Fruit fly (Drosophila melanogaster) whole organism, embryonic: Measurements from ENCODE around the gene Kaz-m1.
A peak's percentile ranks its signal among the peaks of the same experiment; 100 is the strongest.

Experiments
- Aef1 ChIP-seq: fragments of 200-800 bp; sonication (Bioruptor generic); IDR thresholded peaks from 3 replicates; pipeline ENCODE4 v1.3.6; 2022; ENCODE audit warnings: missing biosample characterization, missing genetic modification characterization
- Bdp1 ChIP-seq: fragments of 200-800 bp; sonication (Bioruptor generic); optimal IDR thresholded peaks from 3 replicates; lab custom pipeline; 2016; ENCODE audit warnings: missing biosample characterization, missing genetic modification characterization
- CG10565 ChIP-seq: fragments of 200-800 bp; sonication (Bioruptor generic); optimal IDR thresholded peaks from 3 replicates; lab custom pipeline; 2016; ENCODE audit warnings: missing biosample characterization, mild to moderate bottlenecking, missing genetic modification characterization
- CG10979 ChIP-seq: fragments of 200-800 bp; sonication (Bioruptor generic); optimal IDR thresholded peaks from 2 replicates; lab custom pipeline; 2018; ENCODE audit warnings: missing biosample characterization, mild to moderate bottlenecking, missing genetic modification characterization, moderate library complexity
- CG11398 ChIP-seq: fragments of 200-800 bp; sonication (Bioruptor generic); optimal IDR thresholded peaks from 2 replicates; lab custom pipeline; 2016; ENCODE audit warnings: missing biosample characterization, missing genetic modification characterization
- CG11504 ChIP-seq: fragments of 200-800 bp; sonication (Bioruptor generic); optimal IDR thresholded peaks from 3 replicates; lab custom pipeline; 2019; ENCODE audit warnings: missing biosample characterization, mild to moderate bottlenecking, missing genetic modification characterization, moderate library complexity
- CG12219 ChIP-seq: fragments of 200-800 bp; sonication (Bioruptor generic); optimal IDR thresholded peaks from 3 replicates; lab custom pipeline; 2018; ENCODE audit warnings: missing biosample characterization, mild to moderate bottlenecking, missing genetic modification characterization
- CG12744 ChIP-seq: fragments of 200-800 bp; sonication (Bioruptor generic); optimal IDR thresholded peaks from 2 replicates; lab custom pipeline; 2016; ENCODE audit warnings: missing biosample characterization, missing genetic modification characterization
- CG12942 ChIP-seq: fragments of 200-800 bp; sonication (Bioruptor generic); optimal IDR thresholded peaks from 3 replicates; lab custom pipeline; 2016; ENCODE audit warnings: missing biosample characterization, missing genetic modification characterization
- CG1603 ChIP-seq: fragments of 200-800 bp; sonication (Bioruptor generic); optimal IDR thresholded peaks from 2 replicates; lab custom pipeline; 2019; ENCODE audit warnings: missing biosample characterization, mild to moderate bottlenecking, missing genetic modification characterization, moderate library complexity
- CG17568 ChIP-seq: fragments of 200-800 bp; sonication (Bioruptor generic); optimal IDR thresholded peaks from 2 replicates; lab custom pipeline; 2018; ENCODE audit warnings: missing biosample characterization, mild to moderate bottlenecking, missing genetic modification characterization, moderate library complexity
- CG17802 ChIP-seq: fragments of 200-800 bp; sonication (Bioruptor generic); optimal IDR thresholded peaks from 2 replicates; lab custom pipeline; 2018; ENCODE audit warnings: missing biosample characterization, mild to moderate bottlenecking, missing genetic modification characterization, moderate library complexity
- CG17829 ChIP-seq: fragments of 200-800 bp; optimal IDR thresholded peaks from 2 replicates; lab custom pipeline; 2019; ENCODE audit warnings: missing biosample characterization, mild to moderate bottlenecking, missing genetic modification characterization, moderate library complexity
- CG1792 ChIP-seq: fragments of 200-800 bp; sonication (Bioruptor generic); optimal IDR thresholded peaks from 2 replicates; lab custom pipeline; 2016; ENCODE audit warnings: missing biosample characterization, missing genetic modification characterization
- CG18599 ChIP-seq: fragments of 200-800 bp; sonication (Bioruptor generic); optimal IDR thresholded peaks from 3 replicates; lab custom pipeline; 2017; ENCODE audit warnings: missing biosample characterization, missing genetic modification characterization, mild to moderate bottlenecking, moderate library complexity, missing genetic modification reagents
- CG30403 ChIP-seq: fragments of 200-800 bp; sonication (Bioruptor generic); optimal IDR thresholded peaks from 3 replicates; lab custom pipeline; 2016; ENCODE audit warnings: missing biosample characterization, missing genetic modification characterization
- CG31441 ChIP-seq: fragments of 200-800 bp; sonication (Bioruptor generic); IDR thresholded peaks from 2 replicates; pipeline ENCODE4 v1.3.6; 2022; ENCODE audit warnings: missing biosample characterization, missing genetic modification characterization
- CG4617 ChIP-seq: fragments of 200-800 bp; sonication (Bioruptor generic); optimal IDR thresholded peaks from 3 replicates; lab custom pipeline; 2016; ENCODE audit warnings: missing biosample characterization, missing genetic modification characterization, borderline replicate concordance
- CG5245 ChIP-seq: fragments of 200-800 bp; sonication (Bioruptor generic); optimal IDR thresholded peaks from 3 replicates; lab custom pipeline; 2016; ENCODE audit warnings: missing biosample characterization, missing genetic modification characterization
- CG6689 ChIP-seq: fragments of 200-800 bp; sonication (Bioruptor generic); IDR thresholded peaks from 2 replicates; pipeline ENCODE4 v1.3.6; 2022; ENCODE audit warnings: missing biosample characterization, missing genetic modification characterization
- CG6791 ChIP-seq: fragments of 200-800 bp; sonication (Bioruptor generic); IDR thresholded peaks from 3 replicates; pipeline ENCODE4 v1.3.6; 2022; ENCODE audit warnings: missing biosample characterization, missing genetic modification characterization; ENCODE audit not compliant: partially characterized antibody
- CG7987 ChIP-seq: fragments of 200-800 bp; sonication (Bioruptor generic); optimal IDR thresholded peaks from 2 replicates; lab custom pipeline; 2018; ENCODE audit warnings: missing biosample characterization, mild to moderate bottlenecking, missing genetic modification characterization, moderate library complexity
- CG8359 ChIP-seq: fragments of 200-800 bp; sonication (Bioruptor generic); optimal IDR thresholded peaks from 2 replicates; lab custom pipeline; 2017; ENCODE audit warnings: missing biosample characterization, mild to moderate bottlenecking, missing genetic modification characterization, borderline replicate concordance
- CG9437 ChIP-seq: fragments of 200-800 bp; sonication (Bioruptor generic); optimal IDR thresholded peaks from 2 replicates; lab custom pipeline; 2018; ENCODE audit warnings: missing biosample characterization, mild to moderate bottlenecking, missing genetic modification characterization
- CG9609 ChIP-seq: fragments of 200-800 bp; sonication (Bioruptor generic); optimal IDR thresholded peaks from 3 replicates; lab custom pipeline; 2016; ENCODE audit warnings: missing biosample characterization, missing genetic modification characterization
- CG9932 ChIP-seq: fragments of 200-800 bp; sonication (Bioruptor generic); IDR thresholded peaks from 2 replicates; pipeline ENCODE4 v1.3.6; 2022; ENCODE audit warnings: missing biosample characterization, missing genetic modification characterization
- Camta ChIP-seq: fragments of 200-800 bp; sonication (Bioruptor generic); optimal IDR thresholded peaks from 2 replicates; lab custom pipeline; 2016; ENCODE audit warnings: missing biosample characterization, missing genetic modification characterization
- Dek ChIP-seq: fragments of 200-800 bp; sonication (Bioruptor generic); optimal IDR thresholded peaks from 3 replicates; lab custom pipeline; 2019; ENCODE audit warnings: missing biosample characterization, mild to moderate bottlenecking, missing genetic modification characterization, moderate library complexity
- E2f2 ChIP-seq: fragments of 200-800 bp; sonication (Bioruptor generic); IDR thresholded peaks from 2 replicates; pipeline ENCODE4 v1.3.6; 2022; ENCODE audit warnings: missing biosample characterization, missing genetic modification characterization
- Ets97D ChIP-seq: fragments of 200-800 bp; sonication (Bioruptor generic); optimal IDR thresholded peaks from 3 replicates; lab custom pipeline; 2016; ENCODE audit warnings: missing biosample characterization, missing genetic modification characterization
- GATAe ChIP-seq: fragments of 200-800 bp; sonication (Bioruptor generic); conservative IDR thresholded peaks from 2 replicates; pipeline ENCODE4 v1.3.6; 2022; ENCODE audit warnings: missing biosample characterization, missing genetic modification characterization
- Hand ChIP-seq: fragments of 200-800 bp; sonication (Bioruptor generic); optimal IDR thresholded peaks from 2 replicates; lab custom pipeline; 2017; ENCODE audit warnings: mild to moderate bottlenecking, missing biosample characterization, missing genetic modification reagents, missing genetic modification characterization
- Lim3 ChIP-seq: fragments of 200-800 bp; sonication (Bioruptor generic); IDR thresholded peaks from 2 replicates; pipeline ENCODE4 v1.3.6; 2022; ENCODE audit warnings: missing biosample characterization, missing genetic modification characterization
- Meics ChIP-seq: fragments of 200-800 bp; sonication (Bioruptor generic); optimal IDR thresholded peaks from 2 replicates; lab custom pipeline; 2017; ENCODE audit warnings: missing biosample characterization, mild to moderate bottlenecking, missing genetic modification characterization
- ase ChIP-seq: fragments of 200-800 bp; sonication (Bioruptor generic); IDR thresholded peaks from 3 replicates; pipeline ENCODE4 v1.3.6; 2022; ENCODE audit warnings: missing biosample characterization, missing genetic modification characterization
- dysf ChIP-seq: fragments of 200-800 bp; sonication (Bioruptor generic); IDR thresholded peaks from 3 replicates; pipeline ENCODE4 v1.3.6; 2022; ENCODE audit warnings: missing biosample characterization, missing genetic modification characterization
- emc ChIP-seq: fragments of 200-800 bp; sonication (Bioruptor generic); optimal IDR thresholded peaks from 2 replicates; lab custom pipeline; 2016; ENCODE audit warnings: missing biosample characterization, missing genetic modification characterization
- eyg ChIP-seq: fragments of 200-800 bp; sonication (Bioruptor generic); optimal IDR thresholded peaks from 3 replicates; lab custom pipeline; 2016; ENCODE audit warnings: missing biosample characterization, missing genetic modification characterization
- fru ChIP-seq: fragments of >200 bp; optimal IDR thresholded peaks from 2 replicates; lab custom pipeline; 2017
- h ChIP-seq: fragments of >200 bp; optimal IDR thresholded peaks from 2 replicates; lab custom pipeline; 2017
- insv ChIP-seq, 2 experiments: fragments of 200-800 bp; sonication (Bioruptor generic); optimal IDR thresholded peaks; 3 replicates each; lab custom pipeline; 2016 to 2018; ENCODE audit warnings: missing biosample characterization in 2 of 2, missing genetic modification characterization in 2 of 2
- knrl ChIP-seq: fragments of 200-800 bp; sonication (Bioruptor generic); IDR thresholded peaks from 3 replicates; pipeline ENCODE4 v1.3.6; 2022; ENCODE audit warnings: missing biosample characterization, missing genetic modification characterization; ENCODE audit not compliant: partially characterized antibody
- mirr ChIP-seq: fragments of 200-800 bp; sonication (Bioruptor generic); optimal IDR thresholded peaks from 3 replicates; lab custom pipeline; 2018; ENCODE audit warnings: missing biosample characterization, mild to moderate bottlenecking, missing genetic modification characterization
- onecut ChIP-seq: fragments of 200-800 bp; sonication (Bioruptor generic); IDR thresholded peaks from 2 replicates; pipeline ENCODE4 v1.3.6; 2022; ENCODE audit warnings: missing biosample characterization, missing genetic modification characterization
- pfk ChIP-seq: fragments of 200-800 bp; sonication (Bioruptor generic); optimal IDR thresholded peaks from 2 replicates; lab custom pipeline; 2018; ENCODE audit warnings: missing biosample characterization, mild to moderate bottlenecking, missing genetic modification characterization, moderate library complexity
- psq ChIP-seq: fragments of 200-800 bp; sonication (Bioruptor generic); optimal IDR thresholded peaks from 2 replicates; lab custom pipeline; 2017; ENCODE audit warnings: missing biosample characterization, missing genetic modification characterization
- ranshi ChIP-seq: fragments of 200-800 bp; sonication (Bioruptor generic); IDR thresholded peaks from 2 replicates; pipeline ENCODE4 v1.3.6; 2022; ENCODE audit warnings: missing biosample characterization, missing genetic modification characterization
- salm ChIP-seq: fragments of 200-800 bp; sonication (Bioruptor generic); optimal IDR thresholded peaks from 2 replicates; lab custom pipeline; 2018; ENCODE audit warnings: missing biosample characterization, mild to moderate bottlenecking, missing genetic modification characterization
- sd ChIP-seq: fragments of 200-800 bp; sonication (Bioruptor generic); optimal IDR thresholded peaks from 3 replicates; lab custom pipeline; 2018; ENCODE audit warnings: missing biosample characterization, mild to moderate bottlenecking, missing genetic modification characterization, moderate library complexity
- sens-2 ChIP-seq: fragments of 200-800 bp; sonication (Bioruptor generic); IDR thresholded peaks from 2 replicates; pipeline ENCODE4 v1.3.6; 2022; ENCODE audit warnings: missing biosample characterization, missing genetic modification characterization
- slou ChIP-seq: fragments of 200-800 bp; sonication (Bioruptor generic); optimal IDR thresholded peaks from 3 replicates; lab custom pipeline; 2016; ENCODE audit warnings: missing biosample characterization, missing genetic modification characterization
- tna ChIP-seq: fragments of 200-800 bp; sonication (Bioruptor generic); IDR thresholded peaks from 2 replicates; pipeline ENCODE4 v1.3.6; 2022; ENCODE audit warnings: missing biosample characterization, missing genetic modification characterization; ENCODE audit not compliant: partially characterized antibody
- twi ChIP-seq: fragments of 200-800 bp; optimal IDR thresholded peaks from 2 replicates; lab custom pipeline; 2019; ENCODE audit warnings: missing biosample characterization, mild to moderate bottlenecking, missing genetic modification characterization, moderate library complexity

The Kaz-m1 gene

DNA sequence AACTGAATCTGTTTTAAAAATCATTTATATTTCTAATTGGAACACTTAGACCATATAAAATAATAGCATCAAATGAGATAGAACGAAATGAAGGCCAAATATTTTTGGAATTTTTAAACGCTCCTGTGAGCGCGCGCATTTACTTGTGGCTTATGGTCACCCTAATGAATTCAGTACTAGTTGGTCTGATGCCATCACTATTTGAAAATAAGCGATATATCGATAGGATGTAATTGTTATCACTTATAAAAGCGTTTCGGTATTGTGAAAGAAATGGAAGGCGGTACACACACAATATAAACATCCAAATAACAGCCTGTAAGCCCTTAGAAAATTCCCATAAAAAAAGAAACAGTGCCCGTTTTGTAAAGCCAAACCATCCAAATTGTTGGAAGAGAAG, 31.8 kb upstream of the Kaz-m1 start, which contains the start of gene Nf1 (continued):
- no peak for TF ChIP-seq CG1792 (GFP tag; lab: Kevin White, UChicago)
- no peak for TF ChIP-seq CG30403 (GFP tag; lab: Kevin White, UChicago)
- TF ChIP-seq tna (GFP tag; lab: Robert Waterston, UW), result peak; percentile 48; the same call in 1 of the 2 replicates
- no peak for TF ChIP-seq CG17829 (tag; lab: Kevin White, UChicago)
- no peak for TF ChIP-seq fru (lab: Kevin White, UChicago)
- no peak for TF ChIP-seq CG7987 (GFP tag; lab: Kevin White, UChicago)
- no peak for TF ChIP-seq Aef1 (GFP tag; lab: Robert Waterston, UW)
- no peak for TF ChIP-seq pfk (GFP tag; lab: Kevin White, UChicago)
- no peak for TF ChIP-seq CG11504 (tag; lab: Kevin White, UChicago)
- no peak for TF ChIP-seq CG11398 (GFP tag; lab: Kevin White, UChicago)
- no peak for TF ChIP-seq Hand (GFP tag; lab: Kevin White, UChicago)
- no peak for TF ChIP-seq CG5245 (GFP tag; lab: Kevin White, UChicago)
- TF ChIP-seq CG17568 (GFP tag; lab: Kevin White, UChicago), result no peak
- TF ChIP-seq Lim3 (GFP tag; lab: Robert Waterston, UW), result no peak
- no peak for TF ChIP-seq GATAe
- no peak for TF ChIP-seq Camta
- TF ChIP-seq salm (tag; lab: Kevin White, UChicago), result no peak
- no peak for TF ChIP-seq Meics (GFP tag; lab: Kevin White, UChicago)
- TF ChIP-seq CG31441 (GFP tag; lab: Robert Waterston, UW), result no peak
- no peak for TF ChIP-seq dysf (GFP tag; lab: Robert Waterston, UW)
- no peak for TF ChIP-seq CG6689 (GFP tag; lab: Robert Waterston, UW)
- no peak for TF ChIP-seq CG8359 (GFP tag; lab: Kevin White, UChicago)
- TF ChIP-seq sd (tag; lab: Kevin White, UChicago), result no peak
- TF ChIP-seq Dek (tag; lab: Kevin White, UChicago), result no peak
- no peak for TF ChIP-seq CG12744 (GFP tag; lab: Kevin White, UChicago)
- no peak for TF ChIP-seq eyg (GFP tag; lab: Kevin White, UChicago)
- no peak for TF ChIP-seq emc (GFP tag; lab: Kevin White, UChicago)
- peak; percentile 93 for TF ChIP-seq ranshi (GFP tag; lab: Robert Waterston, UW)
- no peak for TF ChIP-seq psq (GFP tag; lab: Kevin White, UChicago)
- no peak for TF ChIP-seq CG12219 (GFP tag; lab: Kevin White, UChicago)
- TF ChIP-seq CG1603, result no peak
- TF ChIP-seq sens-2 (GFP tag; lab: Robert Waterston, UW), result no peak
- TF ChIP-seq knrl (GFP tag; lab: Robert Waterston, UW), result peak; percentile 85
- no peak for TF ChIP-seq CG18599
- no peak for TF ChIP-seq CG9609
- TF ChIP-seq twi (tag; lab: Kevin White, UChicago), result no peak
- TF ChIP-seq CG10979 (tag; lab: Kevin White, UChicago), result no peak
- no peak for TF ChIP-seq CG10565
- no peak for TF ChIP-seq insv (GFP tag; optimal IDR thresholded peaks at IDR 0.05; lab: Kevin White, UChicago)
- TF ChIP-seq CG17802, result no peak
- peak; percentile 98 for TF ChIP-seq E2f2 (GFP tag; lab: Robert Waterston, UW)
- no peak for TF ChIP-seq slou
- TF ChIP-seq Ets97D, result peak; percentile 83
- no peak for TF ChIP-seq Bdp1 (GFP tag; lab: Kevin White, UChicago)
- no peak for TF ChIP-seq CG12942 (GFP tag; lab: Kevin White, UChicago)
- no peak for TF ChIP-seq h (lab: Kevin White, UChicago)
- TF ChIP-seq onecut (GFP tag; lab: Robert Waterston, UW), result no peak
- TF ChIP-seq CG9932 (GFP tag; lab: Robert Waterston, UW), result peak; percentile 46; the same call in 1 of the 2 replicates
- TF ChIP-seq CG9437 (GFP tag; lab: Kevin White, UChicago), result no peak
- no peak for TF ChIP-seq ase (GFP tag; lab: Robert Waterston, UW)
- no peak for TF ChIP-seq mirr (GFP tag; lab: Kevin White, UChicago)
- no peak for TF ChIP-seq CG4617
- peak; percentile 77 for TF ChIP-seq CG6791 (GFP tag; lab: Robert Waterston, UW)
